Worm (Caenorhabditis elegans): ENCODE measurements around the gene cdd-2.

- TF ChIP-seq ama-1 (optimal IDR thresholded peaks at IDR 0.05) (no peak), elt-2 (tag; optimal IDR thresholded peaks at IDR 0.05) (no peak), dmd-4 (tag; optimal IDR thresholded peaks at IDR 0.05; ENCODE audit: borderline replicate concordance) (no peak), pha-4 (tag; optimal IDR thresholded peaks at IDR 0.05) (no peak), ceh-14 (tag; optimal IDR thresholded peaks at IDR 0.05) (no peak), nhr-11 (tag; optimal IDR thresholded peaks at IDR 0.05) (no peak), ceh-45 (GFP tag; IDR thresholded peaks at IDR 0.05) (no peak), C38D4.7 (GFP tag; optimal IDR thresholded peaks at IDR 0.05) (no peak), unc-55 (GFP tag; optimal IDR thresholded peaks at IDR 0.05) (no peak)
Observed at ce11 chrIV:7497205-7497604, 50.5 kb downstream of the cdd-2 start.
